Fruit fly (Drosophila melanogaster): ENCODE measurements around the gene Polr2A.
A peak's percentile ranks its signal among the peaks of the same experiment; 100 is the strongest.

Polr2A gene

DNA sequence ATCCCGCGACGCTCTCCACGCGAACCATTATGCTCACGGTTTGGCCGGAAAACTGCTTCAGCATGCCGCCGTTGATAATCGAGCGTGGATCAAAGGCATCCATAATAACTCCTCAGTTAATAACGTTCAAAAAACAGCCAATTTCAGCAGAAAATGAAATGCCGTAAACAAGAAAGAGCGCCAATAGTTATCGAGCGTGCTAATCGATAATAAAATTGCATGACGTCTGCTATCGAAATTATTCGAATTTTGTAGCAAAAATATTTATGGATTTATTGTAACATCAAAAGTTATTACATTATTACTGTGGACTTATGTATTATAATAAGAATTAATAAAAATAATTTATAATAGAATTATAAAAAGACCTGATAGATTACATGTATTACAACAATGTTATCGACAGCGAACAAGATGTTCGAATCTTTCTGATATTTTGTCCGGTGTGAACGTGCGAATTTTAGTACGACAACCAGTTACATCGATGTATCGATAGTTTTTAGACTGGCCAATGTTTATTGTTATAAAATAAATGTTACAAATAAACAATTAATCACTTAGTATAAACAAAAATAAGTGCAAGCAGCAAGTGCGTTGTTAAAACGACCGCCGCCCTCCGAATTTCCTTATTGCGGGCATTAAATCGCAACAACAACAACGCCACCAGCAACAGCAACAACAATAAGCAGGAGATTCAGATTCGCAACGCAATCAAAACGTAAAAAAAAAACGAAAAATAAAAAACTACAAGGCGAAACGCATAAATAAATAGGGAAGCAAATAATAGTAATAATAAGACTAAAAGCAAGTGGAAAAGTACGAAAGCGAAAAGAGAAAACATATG is 45.7 kb upstream of the Polr2A start, which contains the start of the genes RPA3 and Met (continued):
- peak; percentile 81 for TF ChIP-seq Dll (GFP tag; IDR thresholded peaks at IDR 0.05; ENCODE audit: partially characterized antibody)
- TF ChIP-seq gfzf (GFP tag; optimal IDR thresholded peaks at IDR 0.05): no peak
- TF ChIP-seq Hr39 (optimal IDR thresholded peaks at IDR 0.05): no peak
- no peak for TF ChIP-seq vvl (GFP tag; IDR thresholded peaks at IDR 0.05)
- TF ChIP-seq CG1792 (GFP tag; optimal IDR thresholded peaks at IDR 0.05): no peak
- TF ChIP-seq CG12299 (tag; optimal IDR thresholded peaks at IDR 0.05): no peak
- TF ChIP-seq CG30403 (GFP tag; optimal IDR thresholded peaks at IDR 0.05): no peak
- TF ChIP-seq Nf-YB (GFP tag; optimal IDR thresholded peaks at IDR 0.05): no peak
- TF ChIP-seq Ravus (GFP tag; IDR thresholded peaks at IDR 0.05): no peak
- no peak for TF ChIP-seq so (GFP tag; IDR thresholded peaks at IDR 0.05)
- no peak for TF ChIP-seq pfk (GFP tag; optimal IDR thresholded peaks at IDR 0.05)
- TF ChIP-seq exex (tag; optimal IDR thresholded peaks at IDR 0.05): no peak
- TF ChIP-seq CG17361 (GFP tag; IDR thresholded peaks at IDR 0.05): 0 out of 3 replicates have a peak, but pooled peaks have one; percentile 29
- no peak for TF ChIP-seq pum (GFP tag; optimal IDR thresholded peaks at IDR 0.05)
- no peak for TF ChIP-seq slbo (GFP tag; IDR thresholded peaks at IDR 0.05)
- no peak for TF ChIP-seq CG10543 (GFP tag; optimal IDR thresholded peaks at IDR 0.05)
- no peak for TF ChIP-seq Bteb2 (GFP tag; optimal IDR thresholded peaks at IDR 0.05)
- TF ChIP-seq zen2 (GFP tag; IDR thresholded peaks at IDR 0.05; ENCODE audit: partially characterized antibody): peak; percentile 24; the same call in 1 of the 3 replicates
- no peak for TF ChIP-seq hth (optimal IDR thresholded peaks at IDR 0.05)
- no peak for TF ChIP-seq CG18599 (GFP tag; optimal IDR thresholded peaks at IDR 0.05)
- peak; percentile 14 for TF ChIP-seq Nf-YC (tag; optimal IDR thresholded peaks at IDR 0.05)
- no peak for TF ChIP-seq Six4 (GFP tag; optimal IDR thresholded peaks at IDR 0.05)
- 0 out of 4 replicates have a peak, but pooled peaks have one; percentile 16 for TF ChIP-seq chinmo (GFP tag; IDR thresholded peaks at IDR 0.05; ENCODE audit: partially characterized antibody)
- TF ChIP-seq en (GFP tag; optimal IDR thresholded peaks at IDR 0.05): no peak
- no peak for TF ChIP-seq CG6689 (GFP tag; IDR thresholded peaks at IDR 0.05)
- TF ChIP-seq h (optimal IDR thresholded peaks at IDR 0.05): no peak
- no peak for TF ChIP-seq CG12071 (GFP tag; optimal IDR thresholded peaks at IDR 0.05)
- TF ChIP-seq CG31365 (tag; optimal IDR thresholded peaks at IDR 0.05): no peak
- TF ChIP-seq eve (GFP tag; optimal IDR thresholded peaks at IDR 0.05): no peak
- no peak for TF ChIP-seq CG7839 (tag; optimal IDR thresholded peaks at IDR 0.05)
- no peak for TF ChIP-seq jing (GFP tag; optimal IDR thresholded peaks at IDR 0.05)
- TF ChIP-seq Dad (GFP tag; optimal IDR thresholded peaks at IDR 0.05): no peak
- TF ChIP-seq dati (GFP tag; IDR thresholded peaks at IDR 0.05): no peak
- no peak for TF ChIP-seq CG5245 (GFP tag; optimal IDR thresholded peaks at IDR 0.05)
- TF ChIP-seq ato (GFP tag; IDR thresholded peaks at IDR 0.05; ENCODE audit: partially characterized antibody): peak; percentile 55; the same call in 1 of the 2 replicates
- no peak for TF ChIP-seq CG11093 (GFP tag; IDR thresholded peaks at IDR 0.05)
- no peak for TF ChIP-seq Elba2 (GFP tag; optimal IDR thresholded peaks at IDR 0.05)
- no peak for TF ChIP-seq CG12769 (tag; optimal IDR thresholded peaks at IDR 0.05)
- no peak for TF ChIP-seq Mrtf (GFP tag; IDR thresholded peaks at IDR 0.05)
- no peak for TF ChIP-seq CG17385 (GFP tag; optimal IDR thresholded peaks at IDR 0.05)
- TF ChIP-seq BEAF-32 (GFP tag; optimal IDR thresholded peaks at IDR 0.05): peak; percentile 72
- no peak for TF ChIP-seq gcm2 (GFP tag; optimal IDR thresholded peaks at IDR 0.05)
- TF ChIP-seq scrt (GFP tag; optimal IDR thresholded peaks at IDR 0.05): no peak
- no peak for TF ChIP-seq CG9797 (GFP tag; optimal IDR thresholded peaks at IDR 0.05)
- no peak for TF ChIP-seq CG32772 (GFP tag; IDR thresholded peaks at IDR 0.05)
- peak; percentile 76 for TF ChIP-seq Bgb (GFP tag; IDR thresholded peaks at IDR 0.05; ENCODE audit: partially characterized antibody)
- TF ChIP-seq CG9876 (GFP tag; optimal IDR thresholded peaks at IDR 0.05): no peak
- no peak for TF ChIP-seq CG17359 (tag; optimal IDR thresholded peaks at IDR 0.05)
- TF ChIP-seq CG14014 (GFP tag; IDR thresholded peaks at IDR 0.05): no peak
- TF ChIP-seq Spps (tag; optimal IDR thresholded peaks at IDR 0.05): no peak

Measured in whole organism, embryonic.